Fruit fly (Drosophila melanogaster) whole organism, adult: Measurements from ENCODE around the gene CG13972.

Source experiments
- CG5204 ChIP-seq: fragments of 200-800 bp; sonication (Bioruptor generic); optimal IDR thresholded peaks from 2 replicates; lab custom pipeline; 2016; ENCODE audit warnings: missing biosample characterization, missing genetic modification characterization
- CG7101 ChIP-seq: fragments of 200-800 bp; sonication (Bioruptor generic); optimal IDR thresholded peaks from 2 replicates; lab custom pipeline; 2018; ENCODE audit warnings: missing biosample characterization, mild to moderate bottlenecking, missing genetic modification characterization, moderate library complexity
- Crg-1 ChIP-seq: fragments of 200-800 bp; sonication (Bioruptor generic); optimal IDR thresholded peaks from 2 replicates; lab custom pipeline; 2016; ENCODE audit warnings: missing biosample characterization, missing genetic modification characterization
- Hr96 ChIP-seq: fragments of 200-800 bp; sonication (Bioruptor generic); optimal IDR thresholded peaks from 2 replicates; lab custom pipeline; 2016; ENCODE audit warnings: missing biosample characterization, missing genetic modification characterization
- Mnt ChIP-seq: fragments of 200-800 bp; sonication (Bioruptor generic); optimal IDR thresholded peaks from 2 replicates; lab custom pipeline; 2016; ENCODE audit warnings: missing biosample characterization, mild to moderate bottlenecking, missing genetic modification characterization
- bab1 ChIP-seq: fragments of 200-800 bp; sonication (Bioruptor generic); optimal IDR thresholded peaks from 3 replicates; lab custom pipeline; 2019; ENCODE audit warnings: missing biosample characterization, mild to moderate bottlenecking, missing genetic modification characterization, moderate library complexity
- ovo ChIP-seq: fragments of 200-800 bp; sonication (Bioruptor generic); optimal IDR thresholded peaks from 2 replicates; lab custom pipeline; 2016; ENCODE audit warnings: missing biosample characterization, missing genetic modification characterization
- toe ChIP-seq: fragments of 200-800 bp; sonication (Bioruptor generic); optimal IDR thresholded peaks from 2 replicates; lab custom pipeline; 2016; ENCODE audit warnings: missing biosample characterization, missing genetic modification characterization

- TF ChIP-seq ovo (GFP tag; lab: Kevin White, UChicago) (no peak), Hr96 (GFP tag; lab: Kevin White, UChicago) (no peak), CG5204 (GFP tag; lab: Kevin White, UChicago) (no peak), toe (GFP tag; lab: Kevin White, UChicago) (no peak), CG7101 (tag; lab: Kevin White, UChicago) (peak; percentile 18), Mnt (GFP tag; lab: Kevin White, UChicago) (no peak), Crg-1 (GFP tag; lab: Kevin White, UChicago) (no peak), bab1 (GFP tag; lab: Kevin White, UChicago) (peak; percentile 51)
Observed at dm6 chr3R:27554964-27555363, 37.9 kb upstream of the CG13972 start.
